Worm (Caenorhabditis elegans): Measurements from ENCODE around the gene chmp-7.
A peak's percentile ranks its signal among the peaks of the same experiment; 100 is the strongest.

Gene chmp-7

ce11 chrII:9083093-9083492 is 28.3 kb downstream of the chmp-7 start, which contains the start of gene sysm-1:
Gene sysm-1 (minus strand): TSS chrII:9083193.
- no peak for TF ChIP-seq elt-1 (tag; optimal IDR thresholded peaks at IDR 0.05)
- peak; percentile 27 for TF ChIP-seq elt-2 (tag; optimal IDR thresholded peaks at IDR 0.05)
- no peak for TF ChIP-seq skn-1 (tag; optimal IDR thresholded peaks at IDR 0.05)
- no peak for TF ChIP-seq jun-1 (tag; optimal IDR thresholded peaks at IDR 0.05)

- TF ChIP-seq unc-39 (tag; optimal IDR thresholded peaks at IDR 0.05): no peak
- no peak for TF ChIP-seq ztf-11 (tag; optimal IDR thresholded peaks at IDR 0.05)
- no peak for TF ChIP-seq tbx-2 (tag; optimal IDR thresholded peaks at IDR 0.05)
These were observed 31.5 kb downstream of the chmp-7 start, which contains the start of gene hlh-3 for ce11 chrII:9086308-9086707. Gene hlh-3 (plus strand): TSS chrII:9086608.

- no peak for TF ChIP-seq nhr-43 (tag; optimal IDR thresholded peaks at IDR 0.05; ENCODE audit: poor library complexity, severe bottlenecking)
- peak; percentile 57 for TF ChIP-seq elt-2 (tag; optimal IDR thresholded peaks at IDR 0.05)
- peak; percentile 67 for TF ChIP-seq pqm-1 (tag; optimal IDR thresholded peaks at IDR 0.05)
- peak; percentile 34 for TF ChIP-seq ceh-28 (tag; optimal IDR thresholded peaks at IDR 0.05)
These were observed 38.1 kb downstream of the chmp-7 start for ce11 chrII:9092910-9093309.

ce11 chrII:9093584-9093983 is 38.8 kb downstream of the chmp-7 start, which contains the start of gene C07H4.1:
Gene C07H4.1 (minus strand): TSS chrII:9093684.
- TF ChIP-seq nhr-237 (tag; optimal IDR thresholded peaks at IDR 0.05) (no peak), fkh-2 (tag; optimal IDR thresholded peaks at IDR 0.05) (no peak), elt-3 (tag; optimal IDR thresholded peaks at IDR 0.05) (no peak), snpc-4 (tag; optimal IDR thresholded peaks at IDR 0.05) (no peak), nhr-11 (tag; optimal IDR thresholded peaks at IDR 0.05) (no peak), aly-2 (tag; optimal IDR thresholded peaks at IDR 0.05) (no peak), mdl-1 (tag; optimal IDR thresholded peaks at IDR 0.05) (no peak), pha-4 (tag; optimal IDR thresholded peaks at IDR 0.05) (no peak), nhr-76 (tag; optimal IDR thresholded peaks at IDR 0.05) (no peak), nhr-23 (tag; optimal IDR thresholded peaks at IDR 0.05) (no peak), skn-1 (tag; optimal IDR thresholded peaks at IDR 0.05) (no peak), eor-1 (tag; optimal IDR thresholded peaks at IDR 0.05) (no peak), jun-1 (tag; optimal IDR thresholded peaks at IDR 0.05) (no peak), ceh-82 (tag; optimal IDR thresholded peaks at IDR 0.05) (no peak)

ce11 chrII:9094247-9094790 is 39.5 kb downstream of the chmp-7 start:
- TF ChIP-seq mdl-1 (tag; optimal IDR thresholded peaks at IDR 0.05): no peak
- TF ChIP-seq elt-2 (tag; optimal IDR thresholded peaks at IDR 0.05): peak; percentile 49
- TF ChIP-seq pqm-1 (tag; optimal IDR thresholded peaks at IDR 0.05): peak; percentile 52
- TF ChIP-seq mml-1 (tag; optimal IDR thresholded peaks at IDR 0.05): no peak
- no peak for TF ChIP-seq ZK546.5 (tag; optimal IDR thresholded peaks at IDR 0.05)
- no peak for TF ChIP-seq tbx-2 (tag; optimal IDR thresholded peaks at IDR 0.05)
- peak; percentile 27 for TF ChIP-seq pha-4 (tag; optimal IDR thresholded peaks at IDR 0.05)
- TF ChIP-seq snpc-4 (tag; optimal IDR thresholded peaks at IDR 0.05): no peak
- TF ChIP-seq nhr-77 (tag; optimal IDR thresholded peaks at IDR 0.05): no peak
- TF ChIP-seq fkh-10 (GFP tag; optimal IDR thresholded peaks at IDR 0.05): no peak

- TF ChIP-seq sea-2 (GFP tag; optimal IDR thresholded peaks at IDR 0.05): no peak
- no peak for TF ChIP-seq ama-1 (optimal IDR thresholded peaks at IDR 0.05)
- no peak for TF ChIP-seq R02D3.7 (tag; optimal IDR thresholded peaks at IDR 0.05)
- TF ChIP-seq nhr-77 (tag; optimal IDR thresholded peaks at IDR 0.05): no peak
- TF ChIP-seq snpc-4 (tag; optimal IDR thresholded peaks at IDR 0.05): no peak
- no peak for TF ChIP-seq eor-1 (tag; optimal IDR thresholded peaks at IDR 0.05)
- TF ChIP-seq daf-12 (tag; optimal IDR thresholded peaks at IDR 0.05): no peak
- TF ChIP-seq nhr-43 (tag; optimal IDR thresholded peaks at IDR 0.05; ENCODE audit: poor library complexity, severe bottlenecking): no peak
- TF ChIP-seq pqm-1 (tag; optimal IDR thresholded peaks at IDR 0.05): no peak
These were observed 42.5 kb downstream of the chmp-7 start for ce11 chrII:9097302-9097701.

- no peak for TF ChIP-seq ama-1 (optimal IDR thresholded peaks at IDR 0.05)
- TF ChIP-seq ZK546.5 (tag; optimal IDR thresholded peaks at IDR 0.05): no peak
- TF ChIP-seq fkh-10 (GFP tag; optimal IDR thresholded peaks at IDR 0.05): no peak
- no peak for TF ChIP-seq nhr-12 (tag; optimal IDR thresholded peaks at IDR 0.05)
- TF ChIP-seq lsy-12 (tag; optimal IDR thresholded peaks at IDR 0.05): no peak
These were observed 43.7 kb downstream of the chmp-7 start, which contains the start of gene clh-5 for ce11 chrII:9098505-9098904. Gene clh-5 (minus strand): TSS chrII:9098605.
